Fruit fly (Drosophila melanogaster) whole organism, embryonic: ENCODE measurements around the gene pug.

Source experiments
- ATbp ChIP-seq: fragments of 200-800 bp; sonication (Bioruptor generic); optimal IDR thresholded peaks from 2 replicates; lab custom pipeline; 2017; ENCODE audit warnings: missing biosample characterization, mild to moderate bottlenecking, missing genetic modification characterization, missing genetic modification reagents
- CG10366 ChIP-seq: fragments of 200-800 bp; sonication (Bioruptor generic); IDR thresholded peaks from 2 replicates; pipeline ENCODE4 v1.3.6; 2022; ENCODE audit warnings: missing biosample characterization, missing genetic modification characterization
- CG17361 ChIP-seq: fragments of 200-800 bp; sonication (Bioruptor generic); IDR thresholded peaks from 3 replicates; pipeline ENCODE4 v1.3.6; 2022; ENCODE audit warnings: missing biosample characterization, missing genetic modification characterization
- CG2120 ChIP-seq: fragments of 200-800 bp; sonication (Bioruptor generic); optimal IDR thresholded peaks from 3 replicates; lab custom pipeline; 2016; ENCODE audit warnings: missing biosample characterization, missing genetic modification characterization
- CG2129 ChIP-seq: fragments of 200-800 bp; sonication (Bioruptor generic); IDR thresholded peaks from 2 replicates; pipeline ENCODE4 v1.3.6; 2022; ENCODE audit warnings: missing biosample characterization, missing genetic modification characterization; ENCODE audit not compliant: partially characterized antibody
- CG2199 ChIP-seq: fragments of 200-800 bp; sonication (Bioruptor generic); IDR thresholded peaks from 3 replicates; pipeline ENCODE4 v1.3.6; 2022; ENCODE audit warnings: missing biosample characterization, missing genetic modification characterization
- CG33557 ChIP-seq: fragments of 200-800 bp; sonication (Bioruptor generic); optimal IDR thresholded peaks from 2 replicates; lab custom pipeline; 2019; ENCODE audit warnings: missing biosample characterization, mild to moderate bottlenecking, missing genetic modification characterization, moderate library complexity
- CG5245 ChIP-seq: fragments of 200-800 bp; sonication (Bioruptor generic); optimal IDR thresholded peaks from 3 replicates; lab custom pipeline; 2016; ENCODE audit warnings: missing biosample characterization, missing genetic modification characterization
- CG7271 ChIP-seq: fragments of 200-800 bp; sonication (Bioruptor generic); optimal IDR thresholded peaks from 2 replicates; lab custom pipeline; 2018; ENCODE audit warnings: missing biosample characterization, mild to moderate bottlenecking, missing genetic modification characterization, moderate library complexity
- CG8765 ChIP-seq: fragments of 200-800 bp; sonication (Bioruptor generic); IDR thresholded peaks from 2 replicates; pipeline ENCODE4 v1.3.6; 2022; ENCODE audit warnings: missing biosample characterization, missing genetic modification characterization
- CG9727 ChIP-seq: fragments of 200-800 bp; sonication (Bioruptor generic); optimal IDR thresholded peaks from 3 replicates; lab custom pipeline; 2017; ENCODE audit warnings: missing biosample characterization, mild to moderate bottlenecking, missing genetic modification characterization
- D ChIP-seq, 2 experiments: fragments of 200-800 bp in 1 of 2; fragments of >200 bp in 1 of 2; sonication (Bioruptor generic) in 1 of 2; optimal IDR thresholded peaks; 2 replicates in 1 of 2; 3 replicates in 1 of 2; lab custom pipeline; 2017; ENCODE audit warnings: mild to moderate bottlenecking in 1 of 2, missing biosample characterization in 1 of 2, missing genetic modification characterization in 1 of 2, missing genetic modification reagents in 1 of 2
- Dfd ChIP-seq, 2 experiments: fragments of >200 bp; optimal IDR thresholded peaks; 2 replicates each; lab custom pipeline; 2017; ENCODE audit warnings: missing biosample characterization in 2 of 2, missing genetic modification characterization in 2 of 2
- HLHmδ ChIP-seq: fragments of 200-800 bp; sonication (Bioruptor generic); optimal IDR thresholded peaks from 2 replicates; lab custom pipeline; 2018; ENCODE audit warnings: missing biosample characterization, mild to moderate bottlenecking, missing genetic modification characterization, moderate library complexity
- Hand ChIP-seq: fragments of 200-800 bp; sonication (Bioruptor generic); optimal IDR thresholded peaks from 2 replicates; lab custom pipeline; 2017; ENCODE audit warnings: mild to moderate bottlenecking, missing biosample characterization, missing genetic modification reagents, missing genetic modification characterization
- Jarid2 ChIP-seq: fragments of 200-800 bp; sonication (Bioruptor generic); optimal IDR thresholded peaks from 3 replicates; lab custom pipeline; 2017; ENCODE audit warnings: mild to moderate bottlenecking, missing biosample characterization, missing genetic modification reagents, missing genetic modification characterization
- Max ChIP-seq: fragments of 200-800 bp; sonication (Bioruptor generic); optimal IDR thresholded peaks from 2 replicates; lab custom pipeline; 2016; ENCODE audit warnings: missing biosample characterization, mild to moderate bottlenecking, missing genetic modification characterization
- Meics ChIP-seq: fragments of 200-800 bp; sonication (Bioruptor generic); optimal IDR thresholded peaks from 2 replicates; lab custom pipeline; 2017; ENCODE audit warnings: missing biosample characterization, mild to moderate bottlenecking, missing genetic modification characterization
- Oli ChIP-seq: fragments of 200-800 bp; sonication (Bioruptor generic); optimal IDR thresholded peaks from 2 replicates; lab custom pipeline; 2018; ENCODE audit warnings: missing biosample characterization, mild to moderate bottlenecking, missing genetic modification characterization, moderate library complexity
- Pdp1 ChIP-seq, 2 experiments: fragments of 200-800 bp; sonication (Bioruptor generic); optimal IDR thresholded peaks; 3 replicates each; lab custom pipeline; 2016; ENCODE audit warnings: missing biosample characterization in 2 of 2, missing genetic modification characterization in 2 of 2, mild to moderate bottlenecking in 1 of 2, moderate library complexity in 1 of 2
- Ravus ChIP-seq: fragments of 200-800 bp; sonication (Bioruptor generic); IDR thresholded peaks from 2 replicates; pipeline ENCODE4 v1.3.6; 2022; ENCODE audit warnings: missing biosample characterization, missing genetic modification characterization
- Ssrp ChIP-seq: fragments of 200-800 bp; sonication (Bioruptor generic); optimal IDR thresholded peaks from 2 replicates; lab custom pipeline; 2018; ENCODE audit warnings: missing biosample characterization, mild to moderate bottlenecking, missing genetic modification characterization, moderate library complexity
- ash1 ChIP-seq: fragments of 200-800 bp; sonication (Bioruptor generic); optimal IDR thresholded peaks from 2 replicates; lab custom pipeline; 2018; ENCODE audit warnings: missing biosample characterization, mild to moderate bottlenecking, missing genetic modification characterization
- bcd ChIP-seq: fragments of 200-800 bp; sonication (Bioruptor generic); optimal IDR thresholded peaks from 2 replicates; lab custom pipeline; 2017; ENCODE audit warnings: missing biosample characterization, mild to moderate bottlenecking, missing genetic modification characterization
- bigmax ChIP-seq: fragments of 200-800 bp; sonication (Bioruptor generic); optimal IDR thresholded peaks from 2 replicates; lab custom pipeline; 2018; ENCODE audit warnings: missing biosample characterization, mild to moderate bottlenecking, missing genetic modification characterization
- bsh ChIP-seq, 2 experiments: fragments of 200-800 bp; sonication (Bioruptor generic); optimal IDR thresholded peaks; 2 replicates each; lab custom pipeline; 2017 to 2018; ENCODE audit warnings: mild to moderate bottlenecking in 2 of 2, missing biosample characterization in 2 of 2, missing genetic modification characterization in 2 of 2, moderate library complexity in 1 of 2
- cad ChIP-seq: fragments of >200 bp; optimal IDR thresholded peaks from 2 replicates; lab custom pipeline; 2017; ENCODE audit warnings: missing biosample characterization, missing genetic modification characterization
- chinmo ChIP-seq: fragments of 200-800 bp; sonication (Bioruptor generic); IDR thresholded peaks from 4 replicates; pipeline ENCODE4 v1.3.6; 2022; ENCODE audit warnings: missing biosample characterization, missing genetic modification characterization; ENCODE audit not compliant: partially characterized antibody
- chm ChIP-seq: fragments of 200-800 bp; sonication (Bioruptor generic); IDR thresholded peaks from 2 replicates; pipeline ENCODE4 v1.3.6; 2022; ENCODE audit warnings: missing biosample characterization, missing genetic modification characterization
- chn ChIP-seq: fragments of 200-800 bp; sonication (Bioruptor generic); optimal IDR thresholded peaks from 2 replicates; lab custom pipeline; 2016; ENCODE audit warnings: missing biosample characterization, missing genetic modification characterization
- gcm ChIP-seq: fragments of 200-800 bp; sonication (Bioruptor generic); optimal IDR thresholded peaks from 2 replicates; lab custom pipeline; 2019; ENCODE audit warnings: missing biosample characterization, mild to moderate bottlenecking, missing genetic modification characterization, moderate library complexity
- grn ChIP-seq: fragments of 200-800 bp; sonication (Bioruptor generic); optimal IDR thresholded peaks from 3 replicates; lab custom pipeline; 2017; ENCODE audit warnings: missing biosample characterization, missing genetic modification characterization
- inv ChIP-seq: fragments of 200-800 bp; sonication (Bioruptor generic); IDR thresholded peaks from 2 replicates; pipeline ENCODE4 v1.3.6; 2022; ENCODE audit warnings: missing biosample characterization, missing genetic modification characterization; ENCODE audit not compliant: partially characterized antibody
- jing ChIP-seq: fragments of 200-800 bp; sonication (Bioruptor generic); optimal IDR thresholded peaks from 2 replicates; lab custom pipeline; 2018; ENCODE audit warnings: missing biosample characterization, mild to moderate bottlenecking, missing genetic modification characterization
- odd ChIP-seq: fragments of 200-800 bp; sonication (Bioruptor generic); optimal IDR thresholded peaks from 2 replicates; lab custom pipeline; 2017; ENCODE audit warnings: missing biosample characterization, mild to moderate bottlenecking, missing genetic modification characterization
- pb ChIP-seq: fragments of 200-800 bp; sonication (Bioruptor generic); optimal IDR thresholded peaks from 3 replicates; lab custom pipeline; 2016; ENCODE audit warnings: missing biosample characterization, missing genetic modification characterization
- phol ChIP-seq: fragments of 200-800 bp; sonication (Bioruptor generic); optimal IDR thresholded peaks from 3 replicates; lab custom pipeline; 2018; ENCODE audit warnings: missing biosample characterization, mild to moderate bottlenecking, missing genetic modification characterization, moderate library complexity
- sc ChIP-seq, 3 experiments: fragments of >200 bp in 2 of 3; fragments of 200-800 bp in 1 of 3; sonication (Bioruptor generic) in 1 of 3; optimal IDR thresholded peaks; 2 replicates in 2 of 3; 3 replicates in 1 of 3; lab custom pipeline; 2017; ENCODE audit warnings: mild to moderate bottlenecking in 1 of 3, missing biosample characterization in 1 of 3, missing genetic modification characterization in 1 of 3, missing genetic modification reagents in 1 of 3
- sens ChIP-seq: fragments of 200-800 bp; sonication (Bioruptor generic); peaks from one replicate; lab custom pipeline; 2016; ENCODE audit warnings: missing biosample characterization, missing genetic modification characterization
- tx ChIP-seq: fragments of 200-800 bp; sonication (Bioruptor generic); optimal IDR thresholded peaks from 2 replicates; lab custom pipeline; 2016; ENCODE audit warnings: missing biosample characterization, missing genetic modification characterization
- unc-4 ChIP-seq: fragments of 200-800 bp; sonication (Bioruptor generic); IDR thresholded peaks from 2 replicates; pipeline ENCODE4 v1.3.6; 2022; ENCODE audit warnings: missing biosample characterization, missing genetic modification characterization; ENCODE audit not compliant: partially characterized antibody
- unpg ChIP-seq: fragments of 200-800 bp; sonication (Bioruptor generic); optimal IDR thresholded peaks from 3 replicates; lab custom pipeline; 2018; ENCODE audit warnings: missing biosample characterization, mild to moderate bottlenecking, missing genetic modification characterization, moderate library complexity
- usp ChIP-seq: fragments of >200 bp; optimal IDR thresholded peaks from 2 replicates; lab custom pipeline; 2017; ENCODE audit warnings: missing biosample characterization, missing genetic modification characterization

Gene pug

DNA sequence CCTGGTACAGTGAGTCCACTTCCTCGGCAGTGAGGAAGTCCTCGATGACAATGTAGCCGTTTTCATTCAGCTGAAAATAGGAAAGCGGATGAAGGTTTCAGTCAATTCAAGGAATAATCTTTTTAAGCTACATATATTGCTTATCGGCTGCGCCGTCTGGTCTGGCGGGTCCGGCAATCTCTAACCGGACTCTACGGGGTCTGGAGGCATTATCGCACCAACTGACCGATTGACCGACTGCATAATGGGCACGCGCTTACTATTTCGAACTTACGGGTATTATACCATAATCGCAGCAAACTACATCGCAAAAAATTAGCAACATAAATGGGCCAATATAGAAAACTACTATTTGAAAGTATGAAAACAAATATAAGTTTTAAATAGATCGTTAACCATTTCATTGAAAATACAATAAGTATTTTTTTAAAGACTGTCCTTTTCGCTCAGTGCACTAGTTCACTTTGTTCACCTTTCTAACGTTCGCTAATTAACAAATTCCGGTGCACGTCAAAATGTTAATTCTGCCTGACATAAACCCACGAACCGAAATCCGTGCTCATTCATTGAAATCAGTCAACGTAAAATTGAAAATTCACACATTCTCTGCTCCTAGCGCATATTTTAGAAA is 17.3 kb upstream of the pug start (continued):
- peak; percentile 37 for TF ChIP-seq unpg
- no peak for TF ChIP-seq usp (GFP tag; lab: Kevin White, UChicago)
- TF ChIP-seq ATbp: peak; percentile 17
- TF ChIP-seq CG33557 (GFP tag; lab: Kevin White, UChicago): no peak
- no peak for TF ChIP-seq Hand (GFP tag; lab: Kevin White, UChicago)

- TF ChIP-seq gcm (GFP tag; lab: Kevin White, UChicago) (peak; percentile 6), Pdp1 (GFP tag; optimal IDR thresholded peaks at IDR 0.05; lab: Kevin White, UChicago) (peak in 1 of 2 experiments; percentile 63), CG2120 (GFP tag; lab: Kevin White, UChicago) (no peak), ATbp (no peak), CG2199 (GFP tag; lab: Robert Waterston, UW) (peak; percentile 51; the same call in 1 of the 3 replicates), sens (peak; percentile 46), chinmo (0 out of 4 replicates have a peak, but pooled peaks have one; percentile 38)
- TF ChIP-seq, all 482 proteins: peak for 5
These were observed 16.4 kb upstream of the pug start for dm6 chr3R:10679911-10680310.

DNA sequence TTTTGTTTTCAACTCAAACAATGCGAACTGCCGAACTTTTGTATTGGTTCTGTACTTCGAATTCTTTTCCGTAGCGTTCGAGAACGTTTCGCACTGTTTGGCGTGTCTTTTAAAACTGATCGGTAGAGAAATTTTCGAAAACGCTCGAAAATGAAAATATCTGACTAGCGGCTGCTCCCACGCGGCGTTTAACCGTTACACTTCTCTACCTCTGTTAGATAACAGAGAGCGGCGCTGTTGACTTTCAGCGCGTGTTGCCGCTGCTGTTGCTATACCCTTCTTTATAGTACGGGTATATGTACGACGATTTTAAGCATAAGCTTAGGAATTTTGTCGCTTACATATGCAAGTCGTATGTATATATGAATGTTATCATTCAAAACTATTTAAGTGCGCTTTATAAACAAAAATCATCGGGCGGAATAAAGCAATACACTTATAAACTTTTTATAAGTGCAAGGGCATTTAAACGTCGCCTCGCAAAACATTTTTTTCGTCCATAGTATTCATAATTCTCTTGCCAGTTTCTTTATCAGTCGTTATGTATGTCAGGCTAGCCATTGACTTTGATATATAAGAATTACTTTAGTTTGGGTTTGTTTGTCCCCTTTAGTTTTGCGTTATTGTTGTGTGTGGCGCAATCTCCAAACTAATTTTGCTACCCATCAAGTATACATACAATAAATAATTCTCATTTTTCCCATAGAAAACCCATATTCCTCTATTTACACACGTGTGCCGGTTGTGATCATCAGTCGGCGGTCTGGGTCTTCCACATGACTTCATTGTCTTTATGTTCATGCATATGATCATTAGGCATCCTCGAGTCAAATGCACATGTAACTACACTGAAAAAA is 15.3 kb upstream of the pug start, which contains the start of gene Phyhd1:
Gene Phyhd1, minus strand, starts transcription at position 101 of the 857 bp plus-strand sequence.
- TF ChIP-seq Ssrp (peak; percentile 91), CG7271 (tag; lab: Kevin White, UChicago) (peak; percentile 65), CG17361 (GFP tag; lab: Robert Waterston, UW) (peak; percentile 92), bsh (GFP tag; optimal IDR thresholded peaks at IDR 0.05; lab: Kevin White, UChicago) (peak; percentile 59 to 97), Dfd (GFP tag; optimal IDR thresholded peaks at IDR 0.05; lab: Kevin White, UChicago) (no peak), grn (GFP tag; lab: Kevin White, UChicago) (peak; percentile 79), bigmax (GFP tag; lab: Kevin White, UChicago) (peak; percentile 2), Ravus (peak; percentile 86), chn (GFP tag; lab: Kevin White, UChicago) (peak; percentile 95), CG5245 (GFP tag; lab: Kevin White, UChicago) (peak; percentile 91), CG9727 (GFP tag; lab: Kevin White, UChicago) (peak; percentile 94), Oli (tag; lab: Kevin White, UChicago) (peak; percentile 96), tx (GFP tag; lab: Kevin White, UChicago) (peak; percentile 93), D (optimal IDR thresholded peaks at IDR 0.05; lab: Kevin White, UChicago) (no peak), D (GFP tag; optimal IDR thresholded peaks at IDR 0.05; lab: Kevin White, UChicago) (peak; percentile 88), Max (GFP tag; lab: Kevin White, UChicago) (peak; percentile 97), Jarid2 (GFP tag; lab: Kevin White, UChicago) (peak; percentile 83), jing (GFP tag; lab: Kevin White, UChicago) (peak; percentile 90), Meics (GFP tag; lab: Kevin White, UChicago) (peak; percentile 96), CG10366 (GFP tag; lab: Robert Waterston, UW) (peak; percentile 93), cad (no peak), ash1 (peak; percentile 8), phol (tag; lab: Kevin White, UChicago) (peak; percentile 95), inv (GFP tag; lab: Robert Waterston, UW) (no peak), unc-4 (GFP tag; lab: Robert Waterston, UW) (no peak), pb (GFP tag; lab: Kevin White, UChicago) (peak; percentile 90), CG8765 (GFP tag; lab: Robert Waterston, UW) (peak; percentile 79), chm (GFP tag; lab: Robert Waterston, UW) (peak; percentile 98), HLHmδ (GFP tag; lab: Kevin White, UChicago) (no peak), odd (peak; percentile 89), bcd (GFP tag; lab: Kevin White, UChicago) (peak; percentile 95), sc (optimal IDR thresholded peaks at IDR 0.05; lab: Kevin White, UChicago) (no peak), sc (GFP tag; optimal IDR thresholded peaks at IDR 0.05; lab: Kevin White, UChicago) (peak; percentile 92), CG2129 (GFP tag; lab: Robert Waterston, UW) (no peak)
